Fruit fly (Drosophila melanogaster): Measurements from ENCODE around the gene Polr3I.

The Polr3I gene

dm6 chrX:16924069-16924721, 39.8 kb downstream of the Polr3I start:
- TF ChIP-seq Myc (optimal IDR thresholded peaks at IDR 0.05) (no peak), Sin3A (optimal IDR thresholded peaks at IDR 0.05) (no peak), insv (optimal IDR thresholded peaks at IDR 0.05) (no peak), h (optimal IDR thresholded peaks at IDR 0.05) (no peak), ttk (optimal IDR thresholded peaks at IDR 0.05) (no peak), psq (optimal IDR thresholded peaks at IDR 0.05) (no peak)

dm6 chrX:16926726-16927125, 42.3 kb downstream of the Polr3I start:
- no peak for TF ChIP-seq h (optimal IDR thresholded peaks at IDR 0.05)
- no peak for TF ChIP-seq psq (optimal IDR thresholded peaks at IDR 0.05)
- TF ChIP-seq Myc (optimal IDR thresholded peaks at IDR 0.05): no peak
- no peak for TF ChIP-seq Sin3A (optimal IDR thresholded peaks at IDR 0.05)
- no peak for TF ChIP-seq ttk (optimal IDR thresholded peaks at IDR 0.05)
- no peak for TF ChIP-seq insv (optimal IDR thresholded peaks at IDR 0.05)

- no peak for TF ChIP-seq psq (optimal IDR thresholded peaks at IDR 0.05)
- no peak for TF ChIP-seq Myc (optimal IDR thresholded peaks at IDR 0.05)
- TF ChIP-seq Sin3A (optimal IDR thresholded peaks at IDR 0.05): no peak
- TF ChIP-seq insv (optimal IDR thresholded peaks at IDR 0.05): no peak
- no peak for TF ChIP-seq ttk (optimal IDR thresholded peaks at IDR 0.05)
- TF ChIP-seq h (optimal IDR thresholded peaks at IDR 0.05): no peak
Measured at dm6 chrX:16930465-16931286, 46.3 kb downstream of the Polr3I start.

- TF ChIP-seq h (optimal IDR thresholded peaks at IDR 0.05) (no peak), insv (optimal IDR thresholded peaks at IDR 0.05) (no peak), Sin3A (optimal IDR thresholded peaks at IDR 0.05) (no peak), Myc (optimal IDR thresholded peaks at IDR 0.05) (no peak), ttk (optimal IDR thresholded peaks at IDR 0.05) (no peak), psq (optimal IDR thresholded peaks at IDR 0.05) (no peak)
Measured at dm6 chrX:16931994-16932819, 47.8 kb downstream of the Polr3I start.

dm6 chrX:16932820-16933386, 48.5 kb downstream of the Polr3I start:
- TF ChIP-seq Sin3A (optimal IDR thresholded peaks at IDR 0.05) (no peak), insv (optimal IDR thresholded peaks at IDR 0.05) (no peak), h (optimal IDR thresholded peaks at IDR 0.05) (no peak), ttk (optimal IDR thresholded peaks at IDR 0.05) (no peak), Myc (optimal IDR thresholded peaks at IDR 0.05) (no peak), psq (optimal IDR thresholded peaks at IDR 0.05) (no peak)

- TF ChIP-seq h (optimal IDR thresholded peaks at IDR 0.05) (no peak), psq (optimal IDR thresholded peaks at IDR 0.05) (no peak), Myc (optimal IDR thresholded peaks at IDR 0.05) (no peak), Sin3A (optimal IDR thresholded peaks at IDR 0.05) (no peak), insv (optimal IDR thresholded peaks at IDR 0.05) (no peak), ttk (optimal IDR thresholded peaks at IDR 0.05) (no peak)
Measured at dm6 chrX:16934430-16934829, 50.0 kb downstream of the Polr3I start.
